Worm (Caenorhabditis elegans): ENCODE measurements around the gene daf-22.
A peak's percentile ranks its signal among the peaks of the same experiment; 100 is the strongest.

daf-22 gene

ce11 chrII:12417996-12418395 is 7.5 kb downstream of the daf-22 start:
- TF ChIP-seq sox-4 (tag; optimal IDR thresholded peaks at IDR 0.05): no peak
- no peak for TF ChIP-seq ceh-8 (GFP tag; optimal IDR thresholded peaks at IDR 0.05)
- no peak for TF ChIP-seq ztf-11 (tag; optimal IDR thresholded peaks at IDR 0.05)
- peak; percentile 68 for TF ChIP-seq fkh-8 (tag; optimal IDR thresholded peaks at IDR 0.05)
- no peak for TF ChIP-seq fos-1 (tag; optimal IDR thresholded peaks at IDR 0.05)
- TF ChIP-seq efl-3 (GFP tag; optimal IDR thresholded peaks at IDR 0.05): no peak
- no peak for TF ChIP-seq nhr-28 (tag; optimal IDR thresholded peaks at IDR 0.05)
- peak; percentile 99 for TF ChIP-seq hlh-4 (tag; optimal IDR thresholded peaks at IDR 0.05)
- TF ChIP-seq nhr-47 (tag; optimal IDR thresholded peaks at IDR 0.05): peak; percentile 46

ce11 chrII:12417514-12417913 is 8.0 kb downstream of the daf-22 start, which contains the start of gene sre-27:
TSS of gene sre-27 (minus strand) at chrII:12417614.
- TF ChIP-seq skn-1 (tag; optimal IDR thresholded peaks at IDR 0.05): no peak
- no peak for TF ChIP-seq ama-1 (optimal IDR thresholded peaks at IDR 0.05)
- TF ChIP-seq zag-1 (tag; optimal IDR thresholded peaks at IDR 0.05): no peak
- TF ChIP-seq elt-2 (tag; optimal IDR thresholded peaks at IDR 0.05): no peak
- TF ChIP-seq nhr-85 (tag): no peak
- TF ChIP-seq zip-4 (GFP tag; optimal IDR thresholded peaks at IDR 0.05): no peak
- no peak for TF ChIP-seq nhr-84 (tag; optimal IDR thresholded peaks at IDR 0.05)
- no peak for TF ChIP-seq efl-1 (optimal IDR thresholded peaks at IDR 0.05)
- TF ChIP-seq efl-1 (GFP tag; optimal IDR thresholded peaks at IDR 0.05 in 1 of 2): no peak
- no peak for TF ChIP-seq nhr-11 (tag; optimal IDR thresholded peaks at IDR 0.05)
- TF ChIP-seq ztf-11 (tag; optimal IDR thresholded peaks at IDR 0.05): no peak
- no peak for TF ChIP-seq nhr-71 (tag; optimal IDR thresholded peaks at IDR 0.05)
- TF ChIP-seq pag-3 (tag; optimal IDR thresholded peaks at IDR 0.05; ENCODE audit: borderline replicate concordance, insufficient read depth): no peak
- no peak for TF ChIP-seq ceh-90 (tag; optimal IDR thresholded peaks at IDR 0.05)
- no peak for TF ChIP-seq blmp-1 (tag; optimal IDR thresholded peaks at IDR 0.05)
- no peak for TF ChIP-seq xbp-1 (tag; optimal IDR thresholded peaks at IDR 0.05)

- no peak for TF ChIP-seq egl-27 (tag; optimal IDR thresholded peaks at IDR 0.05)
- TF ChIP-seq swsn-7 (tag; optimal IDR thresholded peaks at IDR 0.05): no peak
- TF ChIP-seq snu-23 (GFP tag; optimal IDR thresholded peaks at IDR 0.05): no peak
- TF ChIP-seq ztf-4 (tag; optimal IDR thresholded peaks at IDR 0.05): no peak
- no peak for TF ChIP-seq alr-1 (tag; optimal IDR thresholded peaks at IDR 0.05; ENCODE audit: borderline replicate concordance)
- TF ChIP-seq ces-1 (GFP tag; optimal IDR thresholded peaks at IDR 0.05): no peak
Observed at ce11 chrII:12414805-12415204, 10.7 kb downstream of the daf-22 start, which contains the start of gene Y57A10C.11. TSS of gene Y57A10C.11 (minus strand) at chrII:12414905.

- TF ChIP-seq tbx-2 (tag; optimal IDR thresholded peaks at IDR 0.05) (no peak), mab-9 (GFP tag; IDR thresholded peaks at IDR 0.05) (no peak), aha-1 (tag; optimal IDR thresholded peaks at IDR 0.05) (no peak), efl-3 (GFP tag; optimal IDR thresholded peaks at IDR 0.05) (no peak), elt-3 (tag; optimal IDR thresholded peaks at IDR 0.05) (no peak), nhr-85 (tag) (no peak), nhr-76 (tag; optimal IDR thresholded peaks at IDR 0.05) (no peak), unc-130 (tag; optimal IDR thresholded peaks at IDR 0.05) (no peak), egl-13 (tag; optimal IDR thresholded peaks at IDR 0.05) (no peak), nhr-90 (tag; optimal IDR thresholded peaks at IDR 0.05; ENCODE audit: poor library complexity) (no peak), C04F5.9 (tag; optimal IDR thresholded peaks at IDR 0.05) (no peak)
Observed at ce11 chrII:12412417-12412816, 13.1 kb downstream of the daf-22 start, which contains the start of gene Y57A10C.1. TSS of gene Y57A10C.1 (minus strand) at chrII:12412517.

All from whole organism, L1 larva.